Worm (Caenorhabditis elegans): Measurements from ENCODE around the gene F07H5.10.

- no peak for TF ChIP-seq unc-130 (tag; optimal IDR thresholded peaks at IDR 0.05)
- TF ChIP-seq zag-1 (tag; optimal IDR thresholded peaks at IDR 0.05): no peak
- TF ChIP-seq mdl-1 (tag; optimal IDR thresholded peaks at IDR 0.05): no peak
- TF ChIP-seq ztf-4 (tag; optimal IDR thresholded peaks at IDR 0.05): no peak
- TF ChIP-seq F16B12.6 (tag; optimal IDR thresholded peaks at IDR 0.05): no peak
- no peak for TF ChIP-seq nhr-12 (tag; optimal IDR thresholded peaks at IDR 0.05)
- no peak for TF ChIP-seq nhr-11 (tag; optimal IDR thresholded peaks at IDR 0.05)
- TF ChIP-seq nhr-77 (tag; optimal IDR thresholded peaks at IDR 0.05): no peak
- no peak for TF ChIP-seq ceh-82 (tag; optimal IDR thresholded peaks at IDR 0.05)
- TF ChIP-seq pqm-1 (tag; optimal IDR thresholded peaks at IDR 0.05): no peak
- no peak for TF ChIP-seq nhr-19 (GFP tag; conservative IDR thresholded peaks at IDR 0.05)
- no peak for TF ChIP-seq snpc-4 (tag; optimal IDR thresholded peaks at IDR 0.05)
- TF ChIP-seq sox-4 (tag; optimal IDR thresholded peaks at IDR 0.05): no peak
- TF ChIP-seq nhr-76 (tag; optimal IDR thresholded peaks at IDR 0.05): no peak
These were observed 48.7 kb upstream of the F07H5.10 start for ce11 chrII:8857074-8857473.
